Worm (Caenorhabditis elegans) whole organism, young adult: ENCODE measurements around the gene gst-8.

Experiments
- F10E7.11 ChIP-seq: sonication (generic microtip); optimal IDR thresholded peaks from 2 replicates; lab custom pipeline; 2017; ENCODE audit warnings: mild to moderate bottlenecking, missing genetic modification characterization, moderate library complexity, missing compliant biosample characterization
- F23B12.7 ChIP-seq: sonication (generic microtip); optimal IDR thresholded peaks from 2 replicates; lab custom pipeline; 2017; ENCODE audit warnings: missing genetic modification characterization, mild to moderate bottlenecking, missing compliant biosample characterization, antibody characterized with exemption, moderate library complexity; ENCODE audit not compliant: insufficient read depth
- F49E8.2 ChIP-seq: sonication (generic microtip); optimal IDR thresholded peaks from 3 replicates; lab custom pipeline; 2017; ENCODE audit warnings: missing genetic modification characterization, mild to moderate bottlenecking, missing compliant biosample characterization, antibody characterized with exemption, moderate library complexity; ENCODE audit not compliant: insufficient read depth
- die-1 ChIP-seq: sonication (generic microtip); optimal IDR thresholded peaks from 2 replicates; lab custom pipeline; 2016; ENCODE audit warnings: missing genotype, mild to moderate bottlenecking, missing genetic modification characterization, missing compliant biosample characterization
- ekl-4 ChIP-seq: fragments of 200-800 bp; sonication (Bioruptor generic); IDR thresholded peaks from 2 replicates; pipeline ENCODE4 v1.3.6; 2022; ENCODE audit warnings: missing genetic modification reagents, missing genetic modification characterization, missing compliant biosample characterization
- mxl-1 ChIP-seq: sonication (generic microtip); optimal IDR thresholded peaks from 2 replicates; lab custom pipeline; 2016; ENCODE audit warnings: missing genetic modification characterization, missing compliant biosample characterization
- nhr-120 ChIP-seq: fragments of 200-800 bp; sonication (Bioruptor generic); IDR thresholded peaks from 2 replicates; pipeline ENCODE4 v1.3.6; 2022; ENCODE audit warnings: missing genetic modification characterization, missing compliant biosample characterization
- unc-130 ChIP-seq: sonication (generic microtip); optimal IDR thresholded peaks from 2 replicates; lab custom pipeline; 2016; ENCODE audit warnings: missing genetic modification reagents, missing genetic modification characterization, missing compliant biosample characterization

DNA sequence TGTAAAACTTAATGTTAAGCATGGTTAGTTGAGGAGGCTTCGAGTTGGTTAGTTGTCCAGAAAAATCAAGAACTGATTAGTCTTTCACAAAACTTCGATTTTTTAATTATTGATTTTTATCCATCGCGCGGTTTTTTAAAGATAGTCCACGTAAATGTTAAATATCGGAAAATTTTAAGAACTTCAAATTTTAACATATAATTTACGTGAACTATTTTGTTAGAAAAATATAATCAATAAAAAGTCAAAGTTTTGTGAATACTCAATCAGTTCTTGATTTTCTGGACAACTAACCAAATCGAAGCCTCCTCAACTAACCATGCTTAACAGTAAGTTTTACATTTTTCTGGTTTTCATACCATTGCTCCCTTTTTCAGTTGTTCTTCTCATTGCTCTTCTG, 48.8 kb upstream of the gst-8 start, which contains the start of the genes C33F10.11 and C33F10.1:
- TF ChIP-seq F49E8.2 (tag; lab: Kevin White, UChicago), result no peak
- TF ChIP-seq nhr-120 (GFP tag; lab: Robert Waterston, UW), result no peak
- no peak for TF ChIP-seq F10E7.11 (tag; lab: Kevin White, UChicago)
- TF ChIP-seq mxl-1, result no peak
- TF ChIP-seq unc-130, result no peak
- no peak for TF ChIP-seq die-1 (tag; lab: Kevin White, UChicago)
- TF ChIP-seq ekl-4 (GFP tag; lab: Robert Waterston, UW), result no peak
- TF ChIP-seq F23B12.7 (tag; lab: Kevin White, UChicago), result no peak
